Fruit fly (Drosophila melanogaster): ENCODE results near the gene E23.

dm6 chr2L:3332514-3332913 lies 22.1 kb downstream of the E23 start, which contains the start of gene CG15408:
- TF ChIP-seq CG8478 (optimal IDR thresholded peaks at IDR 0.05) (no peak), CTCF (optimal IDR thresholded peaks at IDR 0.05) (no peak)
